Fruit fly (Drosophila melanogaster): Measurements from ENCODE around the gene BG642167.

DNA sequence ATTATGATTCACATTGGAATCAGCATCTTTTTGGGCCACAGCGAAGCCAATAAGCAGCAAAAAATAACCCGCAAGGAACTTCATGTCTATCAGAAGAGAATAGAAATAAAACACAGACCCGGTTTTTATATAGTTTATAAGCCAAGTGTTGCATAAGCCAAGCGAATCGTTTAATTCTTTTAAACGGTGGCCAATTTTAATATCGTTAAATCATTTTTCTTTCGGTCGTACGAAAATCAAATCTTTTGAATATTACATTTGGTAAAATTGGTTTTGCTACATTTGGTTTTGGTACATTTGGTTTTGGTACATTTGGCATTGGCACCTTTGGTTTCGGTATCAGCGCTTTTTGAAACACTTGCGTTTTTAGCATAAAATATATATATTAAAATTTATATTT lies 23.9 kb downstream of the BG642167 start, which contains the start of gene Sfp96F:
- TF ChIP-seq usp (GFP tag; optimal IDR thresholded peaks at IDR 0.05): no peak
- TF ChIP-seq EcR (GFP tag; optimal IDR thresholded peaks at IDR 0.05): no peak
- no peak for TF ChIP-seq psq (optimal IDR thresholded peaks at IDR 0.05)
- no peak for TF ChIP-seq CG8478 (optimal IDR thresholded peaks at IDR 0.05)
- no peak for TF ChIP-seq pan (optimal IDR thresholded peaks at IDR 0.05)
- TF ChIP-seq Dll (optimal IDR thresholded peaks at IDR 0.05): no peak
